Fruit fly (Drosophila melanogaster) whole organism, embryonic: Measurements from ENCODE around the gene Vti1b.
A peak's percentile ranks its signal among the peaks of the same experiment; 100 is the strongest.

Experiments
- Bgb ChIP-seq: fragments of 200-800 bp; sonication (Bioruptor generic); IDR thresholded peaks from 2 replicates; pipeline ENCODE4 v1.3.6; 2022; ENCODE audit warnings: missing biosample characterization, missing genetic modification characterization; ENCODE audit not compliant: partially characterized antibody
- CG1024 ChIP-seq: fragments of 200-800 bp; sonication (Bioruptor generic); IDR thresholded peaks from 2 replicates; pipeline ENCODE4 v1.3.6; 2022; ENCODE audit warnings: missing biosample characterization, missing genetic modification characterization
- CG10462 ChIP-seq: fragments of 200-800 bp; sonication (Bioruptor generic); optimal IDR thresholded peaks from 2 replicates; lab custom pipeline; 2016; ENCODE audit warnings: missing biosample characterization, missing genetic modification characterization
- CG11695 ChIP-seq: fragments of 200-800 bp; sonication (Bioruptor generic); IDR thresholded peaks from 3 replicates; pipeline ENCODE4 v1.3.6; 2022; ENCODE audit warnings: missing biosample characterization, missing genetic modification characterization
- CG12155 ChIP-seq: fragments of 200-800 bp; sonication (Bioruptor generic); optimal IDR thresholded peaks from 3 replicates; lab custom pipeline; 2016; ENCODE audit warnings: missing biosample characterization, missing genetic modification characterization
- CG13296 ChIP-seq: fragments of 200-800 bp; sonication (Bioruptor generic); optimal IDR thresholded peaks from 3 replicates; lab custom pipeline; 2018; ENCODE audit warnings: missing biosample characterization, mild to moderate bottlenecking, missing genetic modification characterization
- CG16813 ChIP-seq: fragments of 200-800 bp; sonication (Bioruptor generic); IDR thresholded peaks from 3 replicates; pipeline ENCODE4 v1.3.6; 2022; ENCODE audit warnings: missing biosample characterization, missing genetic modification characterization; ENCODE audit not compliant: partially characterized antibody
- CG17802 ChIP-seq: fragments of 200-800 bp; sonication (Bioruptor generic); optimal IDR thresholded peaks from 2 replicates; lab custom pipeline; 2018; ENCODE audit warnings: missing biosample characterization, mild to moderate bottlenecking, missing genetic modification characterization, moderate library complexity
- CG17829 ChIP-seq: fragments of 200-800 bp; optimal IDR thresholded peaks from 2 replicates; lab custom pipeline; 2019; ENCODE audit warnings: missing biosample characterization, mild to moderate bottlenecking, missing genetic modification characterization, moderate library complexity
- CG17912 ChIP-seq: fragments of 200-800 bp; sonication (Bioruptor generic); optimal IDR thresholded peaks from 2 replicates; lab custom pipeline; 2018; ENCODE audit warnings: missing biosample characterization, mild to moderate bottlenecking, missing genetic modification characterization
- CG3065 ChIP-seq: fragments of 200-800 bp; sonication (Bioruptor generic); optimal IDR thresholded peaks from 2 replicates; lab custom pipeline; 2016; ENCODE audit warnings: missing biosample characterization, missing genetic modification characterization
- CG5245 ChIP-seq: fragments of 200-800 bp; sonication (Bioruptor generic); optimal IDR thresholded peaks from 3 replicates; lab custom pipeline; 2016; ENCODE audit warnings: missing biosample characterization, missing genetic modification characterization
- CG6683 ChIP-seq: fragments of 200-800 bp; sonication (Bioruptor generic); optimal IDR thresholded peaks from 2 replicates; lab custom pipeline; 2017; ENCODE audit warnings: missing biosample characterization, mild to moderate bottlenecking, missing genetic modification characterization, missing genetic modification reagents
- CG6765 ChIP-seq: fragments of 200-800 bp; sonication (Bioruptor generic); optimal IDR thresholded peaks from 3 replicates; lab custom pipeline; 2017; ENCODE audit warnings: missing biosample characterization, mild to moderate bottlenecking, missing genetic modification characterization
- CG7987 ChIP-seq: fragments of 200-800 bp; sonication (Bioruptor generic); optimal IDR thresholded peaks from 2 replicates; lab custom pipeline; 2018; ENCODE audit warnings: missing biosample characterization, mild to moderate bottlenecking, missing genetic modification characterization, moderate library complexity
- CG8478 ChIP-seq: fragments of >200 bp; optimal IDR thresholded peaks from 2 replicates; lab custom pipeline; 2018
- Dref ChIP-seq: fragments of 200-800 bp; sonication (Bioruptor generic); IDR thresholded peaks from 2 replicates; pipeline ENCODE4 v1.3.6; 2022; ENCODE audit warnings: missing biosample characterization, missing genetic modification characterization
- Eip74EF ChIP-seq, 2 experiments: fragments of 200-800 bp in 1 of 2; fragments of >200 bp in 1 of 2; sonication (Bioruptor generic) in 1 of 2; optimal IDR thresholded peaks; 2 replicates each; lab custom pipeline; 2017 to 2019; ENCODE audit warnings: missing biosample characterization in 2 of 2, missing genetic modification characterization in 2 of 2, mild to moderate bottlenecking in 1 of 2, moderate library complexity in 1 of 2
- Elba2 ChIP-seq: fragments of 200-800 bp; sonication (Bioruptor generic); optimal IDR thresholded peaks from 3 replicates; lab custom pipeline; 2016; ENCODE audit warnings: missing biosample characterization, missing genetic modification characterization
- Gug ChIP-seq: fragments of 200-800 bp; sonication (Bioruptor generic); IDR thresholded peaks from 4 replicates; pipeline ENCODE4 v1.3.6; 2022; ENCODE audit warnings: missing biosample characterization, missing genetic modification characterization
- Hr51 ChIP-seq, 2 experiments: fragments of 200-800 bp; sonication (Bioruptor generic); optimal IDR thresholded peaks; 2 replicates in 1 of 2; 3 replicates in 1 of 2; lab custom pipeline; 2016 to 2018; ENCODE audit warnings: missing biosample characterization in 2 of 2, missing genetic modification characterization in 2 of 2, mild to moderate bottlenecking in 1 of 2, moderate library complexity in 1 of 2
- Med ChIP-seq: fragments of 200-800 bp; sonication (Bioruptor generic); peaks from one replicate; lab custom pipeline; 2016; ENCODE audit warnings: missing biosample characterization, missing genetic modification characterization, mild to moderate bottlenecking, inconsistent platforms, moderate library complexity
- Myb ChIP-seq: fragments of 200-800 bp; sonication (Bioruptor generic); optimal IDR thresholded peaks from 2 replicates; lab custom pipeline; 2016; ENCODE audit warnings: missing biosample characterization, missing genetic modification characterization
- Oaz ChIP-seq: fragments of 200-800 bp; sonication (Bioruptor generic); IDR thresholded peaks from 2 replicates; pipeline ENCODE4 v1.3.6; 2022; ENCODE audit warnings: missing biosample characterization, missing genetic modification characterization
- Oli ChIP-seq: fragments of 200-800 bp; sonication (Bioruptor generic); optimal IDR thresholded peaks from 2 replicates; lab custom pipeline; 2018; ENCODE audit warnings: missing biosample characterization, mild to moderate bottlenecking, missing genetic modification characterization, moderate library complexity
- Tbp ChIP-seq: fragments of >200 bp; optimal IDR thresholded peaks from 2 replicates; lab custom pipeline; 2018; ENCODE audit warnings: missing biosample characterization, missing genetic modification characterization
- bbx ChIP-seq: fragments of 200-800 bp; sonication (Bioruptor generic); IDR thresholded peaks from 2 replicates; pipeline ENCODE4 v1.3.6; 2022; ENCODE audit warnings: missing biosample characterization, missing genetic modification characterization; ENCODE audit not compliant: partially characterized antibody
- cad ChIP-seq: fragments of >200 bp; optimal IDR thresholded peaks from 2 replicates; lab custom pipeline; 2017; ENCODE audit warnings: missing biosample characterization, missing genetic modification characterization
- cas ChIP-seq: fragments of 200-800 bp; sonication (Bioruptor generic); IDR thresholded peaks from 2 replicates; pipeline ENCODE4 v1.3.6; 2022; ENCODE audit warnings: missing biosample characterization, missing genetic modification characterization
- cwo ChIP-seq: fragments of 200-800 bp; sonication (Bioruptor generic); optimal IDR thresholded peaks from 3 replicates; lab custom pipeline; 2017; ENCODE audit warnings: missing biosample characterization, missing genetic modification characterization, mild to moderate bottlenecking, moderate library complexity, missing genetic modification reagents
- en ChIP-seq: fragments of 200-800 bp; sonication (Bioruptor generic); optimal IDR thresholded peaks from 2 replicates; lab custom pipeline; 2016; ENCODE audit warnings: missing biosample characterization, missing genetic modification characterization
- fd3F ChIP-seq: fragments of 200-800 bp; sonication (Bioruptor generic); optimal IDR thresholded peaks from 2 replicates; lab custom pipeline; 2018; ENCODE audit warnings: missing biosample characterization, mild to moderate bottlenecking, missing genetic modification characterization, moderate library complexity
- ham ChIP-seq: fragments of 200-800 bp; sonication (Bioruptor generic); IDR thresholded peaks from 2 replicates; pipeline ENCODE4 v1.3.6; 2022; ENCODE audit warnings: missing biosample characterization, missing genetic modification characterization
- inv ChIP-seq: fragments of 200-800 bp; sonication (Bioruptor generic); IDR thresholded peaks from 2 replicates; pipeline ENCODE4 v1.3.6; 2022; ENCODE audit warnings: missing biosample characterization, missing genetic modification characterization; ENCODE audit not compliant: partially characterized antibody
- knrl ChIP-seq: fragments of 200-800 bp; sonication (Bioruptor generic); IDR thresholded peaks from 3 replicates; pipeline ENCODE4 v1.3.6; 2022; ENCODE audit warnings: missing biosample characterization, missing genetic modification characterization; ENCODE audit not compliant: partially characterized antibody
- lola ChIP-seq, 3 experiments: fragments of >200 bp in 2 of 3; fragments of 200-800 bp in 1 of 3; sonication (Bioruptor generic) in 1 of 3; optimal IDR thresholded peaks; 2 replicates each; lab custom pipeline; 2017 to 2019; ENCODE audit warnings: missing biosample characterization in 3 of 3, missing genetic modification characterization in 3 of 3, mild to moderate bottlenecking in 1 of 3, moderate library complexity in 1 of 3
- mld ChIP-seq: fragments of 200-800 bp; sonication (Bioruptor generic); IDR thresholded peaks from 3 replicates; pipeline ENCODE4 v1.3.6; 2022; ENCODE audit warnings: missing biosample characterization, missing genetic modification characterization; ENCODE audit not compliant: partially characterized antibody
- nerfin-2 ChIP-seq: fragments of 200-800 bp; sonication (Bioruptor generic); IDR thresholded peaks from 2 replicates; pipeline ENCODE4 v1.3.6; 2022; ENCODE audit warnings: missing biosample characterization, missing genetic modification characterization; ENCODE audit not compliant: partially characterized antibody
- nom ChIP-seq: fragments of 200-800 bp; sonication (Bioruptor generic); optimal IDR thresholded peaks from 2 replicates; lab custom pipeline; 2017; ENCODE audit warnings: missing biosample characterization, missing genetic modification characterization, mild to moderate bottlenecking, moderate library complexity, missing genetic modification reagents
- pb ChIP-seq: fragments of 200-800 bp; sonication (Bioruptor generic); optimal IDR thresholded peaks from 3 replicates; lab custom pipeline; 2016; ENCODE audit warnings: missing biosample characterization, missing genetic modification characterization
- slou ChIP-seq: fragments of 200-800 bp; sonication (Bioruptor generic); optimal IDR thresholded peaks from 3 replicates; lab custom pipeline; 2016; ENCODE audit warnings: missing biosample characterization, missing genetic modification characterization
- sr ChIP-seq: fragments of 200-800 bp; sonication (Bioruptor generic); IDR thresholded peaks from 3 replicates; pipeline ENCODE4 v1.3.6; 2022; ENCODE audit warnings: missing biosample characterization, missing genetic modification characterization
- stc ChIP-seq: fragments of 200-800 bp; sonication (Bioruptor generic); IDR thresholded peaks from 2 replicates; pipeline ENCODE4 v1.3.6; 2022; ENCODE audit warnings: missing biosample characterization, missing genetic modification characterization
- tna ChIP-seq: fragments of 200-800 bp; sonication (Bioruptor generic); IDR thresholded peaks from 2 replicates; pipeline ENCODE4 v1.3.6; 2022; ENCODE audit warnings: missing biosample characterization, missing genetic modification characterization; ENCODE audit not compliant: partially characterized antibody
- trh ChIP-seq: fragments of 200-800 bp; sonication (Bioruptor generic); optimal IDR thresholded peaks from 2 replicates; lab custom pipeline; 2016; ENCODE audit warnings: missing biosample characterization, missing genetic modification characterization
- unpg ChIP-seq: fragments of 200-800 bp; sonication (Bioruptor generic); optimal IDR thresholded peaks from 3 replicates; lab custom pipeline; 2018; ENCODE audit warnings: missing biosample characterization, mild to moderate bottlenecking, missing genetic modification characterization, moderate library complexity
- wor ChIP-seq: fragments of 200-800 bp; sonication (Bioruptor generic); IDR thresholded peaks from 2 replicates; pipeline ENCODE4 v1.3.6; 2022; ENCODE audit warnings: missing biosample characterization, missing genetic modification characterization
- zen ChIP-seq: fragments of 200-800 bp; sonication (Bioruptor generic); optimal IDR thresholded peaks from 3 replicates; lab custom pipeline; 2018; ENCODE audit warnings: missing biosample characterization, mild to moderate bottlenecking, missing genetic modification characterization, moderate library complexity
- zen2 ChIP-seq: fragments of 200-800 bp; sonication (Bioruptor generic); IDR thresholded peaks from 3 replicates; pipeline ENCODE4 v1.3.6; 2022; ENCODE audit warnings: missing biosample characterization, missing genetic modification characterization; ENCODE audit not compliant: partially characterized antibody

The Vti1b gene

DNA sequence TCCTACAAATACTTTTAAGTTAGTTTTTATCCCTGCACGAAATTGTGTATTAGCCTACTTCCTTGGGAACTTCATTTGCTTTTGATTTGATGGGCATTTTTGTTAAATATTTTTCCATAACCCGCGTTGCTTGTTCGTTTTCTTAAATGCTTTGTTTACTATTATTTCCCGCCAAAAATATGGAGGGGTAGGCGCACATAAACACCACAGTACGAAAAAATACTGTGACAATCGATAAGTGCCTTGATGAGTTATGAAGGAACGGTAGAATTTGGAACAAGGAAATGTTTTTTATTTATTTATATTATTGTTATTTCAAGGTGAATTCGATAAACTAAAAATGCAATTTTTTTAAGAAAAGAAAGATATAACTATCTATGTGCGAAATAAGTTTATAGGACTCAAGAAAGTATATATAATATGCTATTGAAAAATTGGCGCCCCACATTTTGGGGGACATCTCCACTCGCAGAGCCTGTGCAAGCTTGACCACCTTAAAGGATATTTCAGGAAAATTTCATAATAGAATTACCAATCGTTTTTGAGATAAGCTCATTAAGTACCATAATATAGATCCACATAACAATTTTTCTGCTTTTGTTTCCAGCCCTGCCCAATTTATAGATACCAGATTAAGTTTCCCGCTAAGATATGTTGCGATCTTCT, 30.7 kb upstream of the Vti1b start, which contains the start of the genes WRNexo and Nup43 (continued):
- TF ChIP-seq Gug (GFP tag; lab: Robert Waterston, UW) = peak; percentile 32; the same call in 2 of the 4 replicates
- TF ChIP-seq ham = no peak
- TF ChIP-seq wor (GFP tag; lab: Robert Waterston, UW) = no peak
- TF ChIP-seq cas (GFP tag; lab: Robert Waterston, UW) = peak; percentile 28; the same call in 1 of the 2 replicates
- peak; percentile 40 for TF ChIP-seq CG12155
- TF ChIP-seq nerfin-2 (GFP tag; lab: Robert Waterston, UW) = no peak
- TF ChIP-seq CG1024 (GFP tag; lab: Robert Waterston, UW) = 0 out of 2 replicates have a peak, but pooled peaks have one; percentile 24
- peak; percentile 35 for TF ChIP-seq Oli (tag; lab: Kevin White, UChicago)
- no peak for TF ChIP-seq tna (GFP tag; lab: Robert Waterston, UW)
- TF ChIP-seq CG17802 (tag; lab: Kevin White, UChicago) = no peak
- TF ChIP-seq CG5245 = no peak
- no peak for TF ChIP-seq cad
- TF ChIP-seq knrl (GFP tag; lab: Robert Waterston, UW) = no peak
- TF ChIP-seq CG10462 (GFP tag; lab: Kevin White, UChicago) = peak; percentile 19
- no peak for TF ChIP-seq stc (GFP tag; lab: Robert Waterston, UW)
- TF ChIP-seq Elba2 = peak; percentile 16
- peak; percentile 50 for TF ChIP-seq Dref (GFP tag; lab: Robert Waterston, UW)
- TF ChIP-seq CG16813 = no peak
- no peak for TF ChIP-seq inv (GFP tag; lab: Robert Waterston, UW)
- TF ChIP-seq CG3065 (GFP tag; lab: Kevin White, UChicago) = no peak
- no peak for TF ChIP-seq mld (GFP tag; lab: Robert Waterston, UW)
- no peak for TF ChIP-seq trh (GFP tag; lab: Kevin White, UChicago)
- no peak for TF ChIP-seq CG13296 (GFP tag; lab: Kevin White, UChicago)
- TF ChIP-seq zen2 = no peak
- no peak for TF ChIP-seq unpg (GFP tag; lab: Kevin White, UChicago)
- TF ChIP-seq Hr51 (GFP tag; optimal IDR thresholded peaks at IDR 0.05; lab: Kevin White, UChicago) = no peak
- no peak for TF ChIP-seq cwo (GFP tag; lab: Kevin White, UChicago)
- peak; percentile 12 for TF ChIP-seq zen
- no peak for TF ChIP-seq Myb (GFP tag; lab: Kevin White, UChicago)
- TF ChIP-seq sr (GFP tag; lab: Robert Waterston, UW) = no peak
- no peak for TF ChIP-seq Tbp
- no peak for TF ChIP-seq pb (GFP tag; lab: Kevin White, UChicago)
- no peak for TF ChIP-seq en (GFP tag; lab: Kevin White, UChicago)
- no peak for TF ChIP-seq bbx (GFP tag; lab: Robert Waterston, UW)
- no peak for TF ChIP-seq slou (GFP tag; lab: Kevin White, UChicago)
- no peak for TF ChIP-seq CG7987
- TF ChIP-seq Med (GFP tag; lab: Kevin White, UChicago) = peak; percentile 79
- no peak for TF ChIP-seq CG6765 (GFP tag; lab: Kevin White, UChicago)
- no peak for TF ChIP-seq CG8478 (lab: Kevin White, UChicago)
- no peak for TF ChIP-seq nom
- TF ChIP-seq CG11695 (GFP tag; lab: Robert Waterston, UW) = no peak
- TF ChIP-seq CG17829 = peak; percentile 45
- no peak for TF ChIP-seq Oaz (GFP tag; lab: Robert Waterston, UW)
- peak; percentile 24 for TF ChIP-seq fd3F (GFP tag; lab: Kevin White, UChicago)
- no peak for TF ChIP-seq CG17912 (GFP tag; lab: Kevin White, UChicago)
- TF ChIP-seq Eip74EF (GFP tag; optimal IDR thresholded peaks at IDR 0.05; lab: Kevin White, UChicago) = no peak
- no peak for TF ChIP-seq CG6683 (GFP tag; lab: Kevin White, UChicago)
- TF ChIP-seq lola (GFP tag; optimal IDR thresholded peaks at IDR 0.05; lab: Kevin White, UChicago) = peak in 1 of 3 experiments; percentile 53
- TF ChIP-seq Bgb (GFP tag; lab: Robert Waterston, UW) = no peak
